Worm (Caenorhabditis elegans) whole organism, midembryonic: Measurements from ENCODE around the gene Y48B6A.10.

Experiments
- klf-2 ChIP-seq: fragments of 200-800 bp; sonication (Bioruptor generic); conservative IDR thresholded peaks from 2 replicates; pipeline ENCODE4 v1.3.6; 2022; ENCODE audit warnings: missing genetic modification reagents, missing genetic modification characterization, missing compliant biosample characterization
- ztf-29 ChIP-seq: fragments of 200-800 bp; sonication (Bioruptor generic); IDR thresholded peaks from 2 replicates; pipeline ENCODE4 v1.3.6; 2022; ENCODE audit warnings: missing genetic modification reagents, missing genetic modification characterization, missing compliant biosample characterization

ce11 chrII:14249489-14249888 lies 35.3 kb downstream of the Y48B6A.10 start:
- TF ChIP-seq ztf-29 (GFP tag; lab: Robert Waterston, UW) (0 out of 2 replicates have a peak, but pooled peaks have one; percentile 5), klf-2 (no peak)
